Worm (Caenorhabditis elegans): ENCODE data around the gene rict-1.

DNA sequence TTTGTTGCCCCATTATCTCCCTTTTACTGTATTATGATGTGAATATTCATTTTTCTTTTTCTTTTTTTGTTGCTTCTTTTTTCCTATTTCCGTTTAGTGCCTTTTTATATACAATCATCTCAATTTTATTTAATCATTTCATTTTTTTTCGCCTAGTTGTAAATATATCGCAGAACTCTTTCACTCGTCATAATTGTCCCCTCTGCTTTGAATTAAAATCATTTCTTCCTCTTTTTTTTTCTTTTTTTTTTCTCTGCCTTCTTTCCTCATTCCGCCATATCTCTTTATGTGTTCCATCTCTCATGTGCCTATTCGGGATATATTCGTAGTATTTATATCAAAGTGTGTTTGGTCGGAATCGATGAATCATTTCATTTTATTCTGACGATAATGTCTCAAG lies 25.5 kb downstream of the rict-1 start, which contains the start of gene Y81G3A.4:
- no peak for TF ChIP-seq C08G9.2 (tag; optimal IDR thresholded peaks at IDR 0.05)
- TF ChIP-seq dmd-4 (tag; optimal IDR thresholded peaks at IDR 0.05; ENCODE audit: borderline replicate concordance): no peak
- TF ChIP-seq pax-1 (tag; optimal IDR thresholded peaks at IDR 0.05): no peak
- TF ChIP-seq syd-9 (tag; optimal IDR thresholded peaks at IDR 0.05): no peak
- TF ChIP-seq elt-2 (tag; optimal IDR thresholded peaks at IDR 0.05): no peak
- no peak for TF ChIP-seq unc-55 (GFP tag; optimal IDR thresholded peaks at IDR 0.05)
- TF ChIP-seq ama-1 (optimal IDR thresholded peaks at IDR 0.05): no peak
- TF ChIP-seq gmeb-2 (tag; optimal IDR thresholded peaks at IDR 0.05): no peak
- TF ChIP-seq ceh-6 (GFP tag; optimal IDR thresholded peaks at IDR 0.05): no peak

All from whole organism, late embryonic.